Worm (Caenorhabditis elegans) whole organism, midembryonic: ENCODE data around the gene cka-1.

Experiments
- T22C8.4 ChIP-seq: fragments of 200-800 bp; sonication (Bioruptor generic); IDR thresholded peaks from 2 replicates; pipeline ENCODE4 v1.3.6; 2022; ENCODE audit warnings: missing genetic modification characterization, missing compliant biosample characterization
- cog-1 ChIP-seq: sonication (generic microtip); optimal IDR thresholded peaks from 2 replicates; lab custom pipeline; 2016; ENCODE audit warnings: missing genetic modification characterization, missing compliant biosample characterization
- flt-1 ChIP-seq: fragments of 200-800 bp; sonication (Bioruptor generic); IDR thresholded peaks from 2 replicates; pipeline ENCODE4 v1.3.6; 2022; ENCODE audit warnings: missing genetic modification characterization, missing compliant biosample characterization
- klf-2 ChIP-seq: fragments of 200-800 bp; sonication (Bioruptor generic); conservative IDR thresholded peaks from 2 replicates; pipeline ENCODE4 v1.3.6; 2022; ENCODE audit warnings: missing genetic modification reagents, missing genetic modification characterization, missing compliant biosample characterization
- med-1 ChIP-seq: sonication (generic microtip); optimal IDR thresholded peaks from 2 replicates; lab custom pipeline; 2017; ENCODE audit warnings: missing genetic modification characterization, mild to moderate bottlenecking, missing compliant biosample characterization, antibody characterized with exemption, missing genetic modification reagents; ENCODE audit not compliant: insufficient read depth
- ref-1 ChIP-seq: fragments of 200-800 bp; sonication (Bioruptor generic); conservative IDR thresholded peaks from 2 replicates; pipeline ENCODE4 v1.3.6; 2022; ENCODE audit warnings: missing genetic modification reagents, missing genetic modification characterization, missing compliant biosample characterization
- tab-1 ChIP-seq: fragments of 200-800 bp; sonication (Bioruptor generic); IDR thresholded peaks from 2 replicates; pipeline ENCODE4 v1.3.6; 2022; ENCODE audit warnings: missing genetic modification characterization, missing compliant biosample characterization
- ztf-23 ChIP-seq: fragments of 200-800 bp; sonication (Bioruptor generic); IDR thresholded peaks from 2 replicates; pipeline ENCODE4 v1.3.6; 2022; ENCODE audit warnings: missing genetic modification reagents, missing genetic modification characterization, missing compliant biosample characterization
- ztf-29 ChIP-seq: fragments of 200-800 bp; sonication (Bioruptor generic); IDR thresholded peaks from 2 replicates; pipeline ENCODE4 v1.3.6; 2022; ENCODE audit warnings: missing genetic modification reagents, missing genetic modification characterization, missing compliant biosample characterization

DNA sequence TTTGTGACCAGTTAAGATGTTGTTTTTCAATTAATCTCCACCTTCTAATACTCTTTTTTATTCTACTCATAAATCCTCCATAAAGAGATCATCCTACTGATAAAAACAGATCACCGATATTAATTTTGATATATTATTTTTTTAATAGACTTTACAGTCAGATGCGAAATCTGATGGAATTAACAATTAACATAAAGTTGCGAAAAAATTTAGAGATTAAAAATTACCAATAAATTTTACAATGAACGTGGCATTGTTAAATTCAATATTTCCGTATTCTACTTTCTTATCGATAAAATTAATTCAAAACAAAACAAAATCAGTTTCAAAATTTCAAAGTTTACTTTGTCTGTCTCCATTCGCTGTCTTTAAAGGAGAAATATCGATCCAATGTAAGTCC is 24.6 kb downstream of the cka-1 start, which contains the start of gene K01H12.4:
- TF ChIP-seq T22C8.4 (no peak), ref-1 (no peak), tab-1 (GFP tag; lab: Robert Waterston, UW) (no peak), flt-1 (GFP tag; lab: Robert Waterston, UW) (no peak), med-1 (GFP tag; lab: Kevin White, UChicago) (no peak), ztf-29 (GFP tag; lab: Robert Waterston, UW) (no peak), ztf-23 (GFP tag; lab: Robert Waterston, UW) (no peak), cog-1 (tag; lab: Kevin White, UChicago) (no peak), klf-2 (GFP tag; lab: Robert Waterston, UW) (no peak)
